Worm (Caenorhabditis elegans): ENCODE results near the gene str-232.

str-232 gene

DNA sequence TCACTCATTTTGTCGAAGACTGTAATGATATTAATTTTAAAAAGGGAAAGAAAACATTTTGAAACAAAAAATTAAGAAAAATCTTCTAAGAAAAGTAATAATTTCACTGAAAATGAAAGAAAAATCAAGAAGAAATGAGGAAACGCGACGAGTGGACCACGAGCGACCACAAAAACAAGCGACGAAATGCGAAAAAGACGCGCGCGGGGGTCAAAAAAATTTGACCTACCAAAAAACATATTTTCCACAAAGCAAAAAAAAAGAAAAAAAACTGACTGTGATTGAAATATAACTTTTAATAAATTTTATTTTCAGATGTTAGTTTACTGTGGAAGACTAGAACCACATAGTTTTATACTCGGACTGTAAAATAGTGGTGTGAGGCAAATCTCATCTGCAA is 43.3 kb upstream of the str-232 start, which contains the start of gene F14H3.6:
Gene F14H3.6 (minus strand): TSS at position 22 of the 400 bp plus-strand sequence.
- no peak for TF ChIP-seq unc-3 (GFP tag; conservative IDR thresholded peaks at IDR 0.05)
- TF ChIP-seq unc-3 (tag; optimal IDR thresholded peaks at IDR 0.05) = no peak

DNA sequence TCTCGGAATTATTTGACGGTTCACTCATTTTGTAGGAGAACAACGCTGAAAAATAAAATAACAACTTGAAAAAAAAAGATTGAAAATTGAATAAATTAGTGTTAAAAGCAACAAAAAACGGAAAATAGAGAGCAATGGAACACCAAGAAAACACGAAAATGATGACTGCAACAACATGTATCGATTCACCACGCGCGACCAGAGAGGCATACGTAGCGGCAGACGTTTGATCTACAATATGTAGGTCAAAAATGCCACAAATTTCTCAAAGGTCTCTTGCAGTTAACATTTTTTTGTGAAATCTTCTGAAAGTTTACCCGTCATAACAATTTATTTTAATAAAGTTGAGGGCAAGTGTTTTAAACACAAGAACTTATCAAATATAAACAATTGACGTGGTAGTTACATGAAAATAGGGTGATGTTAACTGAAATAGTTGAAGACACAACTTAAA is 41.5 kb upstream of the str-232 start, which contains the start of gene F14H3.5:
Gene F14H3.5 (minus strand): TSS at position 51 of the 454 bp plus-strand sequence.
- TF ChIP-seq pros-1 (tag; optimal IDR thresholded peaks at IDR 0.05) = no peak
- TF ChIP-seq ztf-16 (tag; optimal IDR thresholded peaks at IDR 0.05) = no peak
- TF ChIP-seq ceh-48 (tag; optimal IDR thresholded peaks at IDR 0.05) = no peak
- TF ChIP-seq ref-2 (tag; optimal IDR thresholded peaks at IDR 0.05) = no peak
- TF ChIP-seq ceh-24 (tag; optimal IDR thresholded peaks at IDR 0.05) = no peak
- TF ChIP-seq pag-3 (tag; optimal IDR thresholded peaks at IDR 0.05; ENCODE audit: borderline replicate concordance) = no peak
- TF ChIP-seq sdc-2 (tag; optimal IDR thresholded peaks at IDR 0.05) = no peak
- TF ChIP-seq hlh-30 (tag; optimal IDR thresholded peaks at IDR 0.05; ENCODE audit: insufficient read depth) = no peak
- no peak for TF ChIP-seq ceh-45 (GFP tag; IDR thresholded peaks at IDR 0.05)
- TF ChIP-seq mec-3 (tag; optimal IDR thresholded peaks at IDR 0.05; ENCODE audit: borderline replicate concordance) = no peak
- no peak for TF ChIP-seq sox-2 (GFP tag; IDR thresholded peaks at IDR 0.05)

DNA sequence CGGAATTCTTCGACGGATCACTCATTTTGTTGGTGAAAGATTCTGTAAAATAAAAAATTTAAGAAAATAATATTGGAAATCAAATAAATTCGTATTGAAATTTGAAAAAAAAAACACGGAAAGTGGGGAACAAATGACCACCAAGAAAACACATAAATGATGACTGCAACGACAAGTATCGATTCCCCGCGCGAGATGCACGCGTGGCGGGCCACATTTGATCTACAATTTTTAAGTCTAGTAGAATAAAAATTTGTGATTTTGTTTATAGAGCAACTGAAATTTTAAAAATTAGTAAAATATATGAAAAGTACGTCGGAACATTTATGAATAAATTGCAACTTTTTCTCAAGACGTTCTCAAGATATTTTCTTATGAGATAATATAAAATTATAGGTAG is 39.5 kb upstream of the str-232 start, which contains the start of gene F14H3.4:
Gene F14H3.4 (minus strand): TSS at position 42 of the 400 bp plus-strand sequence.
- TF ChIP-seq hlh-30 (tag; optimal IDR thresholded peaks at IDR 0.05; ENCODE audit: insufficient read depth) = no peak
- no peak for TF ChIP-seq ceh-9 (tag; optimal IDR thresholded peaks at IDR 0.05)
- TF ChIP-seq elt-4 (tag; optimal IDR thresholded peaks at IDR 0.05) = no peak
- no peak for TF ChIP-seq mec-3 (tag; optimal IDR thresholded peaks at IDR 0.05; ENCODE audit: borderline replicate concordance)
- TF ChIP-seq unc-55 (GFP tag; optimal IDR thresholded peaks at IDR 0.05) = no peak

DNA sequence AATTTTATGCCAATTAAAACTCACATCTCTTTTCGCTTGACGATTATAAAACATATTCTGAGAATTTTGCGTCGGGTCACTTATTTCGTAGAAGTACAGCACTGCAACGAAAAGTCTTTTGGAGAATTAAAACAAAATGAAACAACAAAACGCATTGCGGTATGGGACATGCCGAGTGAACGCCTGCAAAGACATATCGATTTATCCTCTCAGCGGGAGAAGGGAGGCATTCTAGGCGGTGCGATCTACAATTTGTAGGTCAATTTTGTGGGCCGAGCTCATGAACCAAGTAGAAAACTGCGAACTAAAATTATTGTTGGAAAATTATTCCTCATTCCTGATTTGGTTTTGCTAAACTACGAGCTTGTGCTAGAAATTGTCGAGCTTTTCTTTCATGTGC is 37.8 kb upstream of the str-232 start, which contains the start of gene F14H3.3:
Gene F14H3.3 (minus strand): TSS at position 101 of the 400 bp plus-strand sequence.
- TF ChIP-seq mec-3 (tag; optimal IDR thresholded peaks at IDR 0.05; ENCODE audit: borderline replicate concordance) (no peak), T23F11.4 (GFP tag; optimal IDR thresholded peaks at IDR 0.05) (no peak), elt-4 (tag; optimal IDR thresholded peaks at IDR 0.05) (no peak), fkh-10 (GFP tag; optimal IDR thresholded peaks at IDR 0.05) (no peak), eyg-1 (tag; optimal IDR thresholded peaks at IDR 0.05) (no peak)

DNA sequence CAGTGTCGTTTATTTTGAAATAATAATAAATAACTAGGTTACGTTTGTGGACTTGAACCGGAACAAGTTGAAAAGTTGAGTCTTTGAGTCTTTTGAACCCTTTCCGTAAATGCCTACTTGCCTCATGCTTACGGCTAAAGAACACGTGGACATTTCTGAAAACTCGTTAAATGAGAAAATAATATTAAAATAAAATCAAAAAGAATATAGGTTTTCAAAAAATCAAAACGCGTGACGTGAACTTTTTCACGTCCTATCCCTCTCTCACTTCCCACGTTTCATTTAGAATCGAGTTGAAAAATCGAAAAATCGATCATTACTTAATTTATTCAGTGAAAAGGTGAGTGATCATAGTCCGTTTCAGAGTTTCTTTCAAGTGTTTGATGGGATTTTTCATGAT is 33.6 kb upstream of the str-232 start, which contains the start of gene best-12:
Gene best-12 (plus strand): TSS at position 301 of the 400 bp plus-strand sequence.
- TF ChIP-seq hlh-15 (tag; optimal IDR thresholded peaks at IDR 0.05) (no peak), pha-4 (tag; optimal IDR thresholded peaks at IDR 0.05) (no peak), odd-2 (tag; optimal IDR thresholded peaks at IDR 0.05) (no peak), sdc-2 (tag; optimal IDR thresholded peaks at IDR 0.05) (no peak), nhr-11 (tag; optimal IDR thresholded peaks at IDR 0.05) (no peak), ceh-34 (tag; optimal IDR thresholded peaks at IDR 0.05) (no peak), pha-2 (tag; optimal IDR thresholded peaks at IDR 0.05) (no peak), unc-86 (tag; optimal IDR thresholded peaks at IDR 0.05) (no peak), ceh-22 (tag; optimal IDR thresholded peaks at IDR 0.05) (no peak), fkh-6 (tag; optimal IDR thresholded peaks at IDR 0.05) (no peak), nfya-1 (tag; optimal IDR thresholded peaks at IDR 0.05) (no peak)

DNA sequence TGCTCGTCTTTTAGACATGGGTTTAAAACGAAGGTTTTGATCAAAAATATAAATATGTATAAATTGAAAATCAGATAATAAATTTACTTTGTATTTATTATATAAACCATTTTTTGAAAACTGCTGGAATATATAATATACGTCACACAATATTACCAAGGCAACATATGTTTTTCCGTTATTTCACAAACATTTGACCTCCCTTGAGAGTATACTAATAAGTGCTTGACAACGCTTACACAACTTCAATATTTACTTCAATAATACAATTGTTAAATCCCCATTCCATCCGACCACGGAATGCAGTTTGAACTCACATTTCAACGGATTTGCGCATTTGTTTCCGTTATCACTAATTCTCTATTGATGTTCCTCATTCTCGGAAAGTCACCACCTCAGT is 32.0 kb upstream of the str-232 start, which contains the start of gene str-198:
Gene str-198 (plus strand): TSS at position 301 of the 400 bp plus-strand sequence.
- TF ChIP-seq K02D7.2 (tag; optimal IDR thresholded peaks at IDR 0.05) (no peak), ceh-24 (tag; optimal IDR thresholded peaks at IDR 0.05) (no peak), pros-1 (tag; optimal IDR thresholded peaks at IDR 0.05) (no peak), ceh-19 (GFP tag; optimal IDR thresholded peaks at IDR 0.05) (no peak), pax-1 (tag; optimal IDR thresholded peaks at IDR 0.05) (no peak), ttx-3 (tag; optimal IDR thresholded peaks at IDR 0.05) (no peak)
